Fruit fly (Drosophila melanogaster) whole organism, embryonic: ENCODE measurements around the gene CG15423.

Experiments used
- CG10274 ChIP-seq: fragments of 200-800 bp; sonication (Bioruptor generic); optimal IDR thresholded peaks from 3 replicates; lab custom pipeline; 2017; ENCODE audit warnings: missing biosample characterization, mild to moderate bottlenecking, missing genetic modification characterization
- CG11695 ChIP-seq: fragments of 200-800 bp; sonication (Bioruptor generic); IDR thresholded peaks from 3 replicates; pipeline ENCODE4 v1.3.6; 2022; ENCODE audit warnings: missing biosample characterization, missing genetic modification characterization
- CG13624 ChIP-seq: fragments of 200-800 bp; sonication (Bioruptor generic); optimal IDR thresholded peaks from 2 replicates; lab custom pipeline; 2016; ENCODE audit warnings: missing biosample characterization, missing genetic modification characterization
- CG31224 ChIP-seq: fragments of 200-800 bp; sonication (Bioruptor generic); IDR thresholded peaks from 2 replicates; pipeline ENCODE4 v1.3.6; 2022; ENCODE audit warnings: missing biosample characterization, missing genetic modification characterization
- CG7556 ChIP-seq: fragments of 200-800 bp; sonication (Bioruptor generic); optimal IDR thresholded peaks from 2 replicates; lab custom pipeline; 2017; ENCODE audit warnings: missing biosample characterization, mild to moderate bottlenecking, missing genetic modification characterization
- CG8924 ChIP-seq: fragments of 200-800 bp; optimal IDR thresholded peaks from 3 replicates; lab custom pipeline; 2019; ENCODE audit warnings: missing biosample characterization, mild to moderate bottlenecking, missing genetic modification characterization, moderate library complexity
- Ets97D ChIP-seq: fragments of 200-800 bp; sonication (Bioruptor generic); optimal IDR thresholded peaks from 3 replicates; lab custom pipeline; 2016; ENCODE audit warnings: missing biosample characterization, missing genetic modification characterization
- Side ChIP-seq: fragments of 200-800 bp; sonication (Bioruptor generic); optimal IDR thresholded peaks from 2 replicates; lab custom pipeline; 2016; ENCODE audit warnings: missing biosample characterization, missing genetic modification characterization
- Sry-β ChIP-seq: fragments of 200-800 bp; sonication (Bioruptor generic); optimal IDR thresholded peaks from 2 replicates; lab custom pipeline; 2018; ENCODE audit warnings: missing biosample characterization, mild to moderate bottlenecking, missing genetic modification characterization, moderate library complexity
- dysf ChIP-seq: fragments of 200-800 bp; sonication (Bioruptor generic); IDR thresholded peaks from 3 replicates; pipeline ENCODE4 v1.3.6; 2022; ENCODE audit warnings: missing biosample characterization, missing genetic modification characterization
- ro ChIP-seq: fragments of 200-800 bp; sonication (Bioruptor generic); IDR thresholded peaks from 2 replicates; pipeline ENCODE4 v1.3.6; 2022; ENCODE audit warnings: missing biosample characterization, missing genetic modification characterization

DNA sequence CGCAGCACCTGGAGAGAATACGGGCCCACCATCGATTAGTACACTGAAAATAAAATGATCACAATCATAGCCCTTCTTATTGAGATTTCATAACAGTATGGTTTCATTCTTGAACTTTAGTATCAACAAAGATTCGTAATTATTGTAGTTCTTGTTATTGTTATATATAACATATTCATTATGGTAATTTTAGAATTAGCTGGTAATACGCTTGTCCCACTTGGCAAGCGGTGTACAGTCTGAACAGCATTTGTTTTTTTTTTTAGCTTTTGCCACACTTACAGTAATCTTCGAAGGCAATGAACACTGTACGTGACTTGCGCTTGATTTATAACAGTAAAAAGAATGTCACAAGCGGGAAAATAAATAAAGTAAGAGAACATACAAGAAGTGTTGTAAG is 37.2 kb downstream of the CG15423 start:
- TF ChIP-seq Sry-β (GFP tag; lab: Kevin White, UChicago), result no peak
- TF ChIP-seq ro (GFP tag; lab: Robert Waterston, UW), result no peak
- no peak for TF ChIP-seq CG8924 (tag; lab: Kevin White, UChicago)
- no peak for TF ChIP-seq CG13624
- TF ChIP-seq CG11695, result no peak
- TF ChIP-seq CG7556 (GFP tag; lab: Kevin White, UChicago), result no peak
- no peak for TF ChIP-seq Side (GFP tag; lab: Kevin White, UChicago)
- TF ChIP-seq CG10274 (GFP tag; lab: Kevin White, UChicago), result no peak
- no peak for TF ChIP-seq Ets97D
- TF ChIP-seq dysf, result no peak
- TF ChIP-seq CG31224, result no peak
